Fruit fly (Drosophila melanogaster) whole organism: ENCODE data around the gene CG13309.

Experiments
- CG8478 ChIP-seq: fragments of >200 bp; optimal IDR thresholded peaks from 2 replicates; lab custom pipeline; 2018; ENCODE audit warnings: inconsistent platforms
- Dll ChIP-seq: fragments of >200 bp; optimal IDR thresholded peaks from 2 replicates; lab custom pipeline; 2017
- EcR ChIP-seq, 2 experiments: fragments of >200 bp; optimal IDR thresholded peaks; 2 replicates each; lab custom pipeline; 2017; ENCODE audit warnings: missing biosample characterization in 2 of 2, missing genetic modification characterization in 2 of 2, missing genetic modification reagents in 2 of 2
- pan ChIP-seq: fragments of >200 bp; optimal IDR thresholded peaks from 2 replicates; lab custom pipeline; 2017
- psq ChIP-seq: fragments of >200 bp; optimal IDR thresholded peaks from 2 replicates; lab custom pipeline; 2017
- usp ChIP-seq: fragments of >200 bp; optimal IDR thresholded peaks from 2 replicates; lab custom pipeline; 2017; ENCODE audit warnings: missing biosample characterization, missing genetic modification characterization, mixed read lengths

CG13309 gene

DNA sequence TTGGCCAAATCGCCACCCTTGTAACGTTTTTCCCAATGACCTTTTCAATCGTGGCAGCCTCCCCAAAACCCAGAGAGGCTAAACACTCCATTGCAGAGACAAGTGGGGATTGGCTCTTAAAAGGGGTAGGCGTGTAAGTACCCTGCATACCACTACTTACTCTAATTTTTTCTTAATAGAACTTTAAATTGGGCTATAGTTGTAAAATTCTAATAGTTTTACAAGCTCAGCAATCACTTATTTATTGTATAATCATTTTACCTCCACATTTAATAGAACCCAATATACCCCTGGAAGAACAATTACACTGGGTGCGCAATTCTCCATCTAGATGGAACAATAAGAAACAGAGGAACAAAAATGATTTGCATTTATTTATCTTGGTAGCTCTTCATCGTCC, 31.6 kb downstream of the CG13309 start:
- no peak for TF ChIP-seq Dll (lab: Kevin White, UChicago)
- peak; percentile 63 for TF ChIP-seq pan (lab: Kevin White, UChicago)

DNA sequence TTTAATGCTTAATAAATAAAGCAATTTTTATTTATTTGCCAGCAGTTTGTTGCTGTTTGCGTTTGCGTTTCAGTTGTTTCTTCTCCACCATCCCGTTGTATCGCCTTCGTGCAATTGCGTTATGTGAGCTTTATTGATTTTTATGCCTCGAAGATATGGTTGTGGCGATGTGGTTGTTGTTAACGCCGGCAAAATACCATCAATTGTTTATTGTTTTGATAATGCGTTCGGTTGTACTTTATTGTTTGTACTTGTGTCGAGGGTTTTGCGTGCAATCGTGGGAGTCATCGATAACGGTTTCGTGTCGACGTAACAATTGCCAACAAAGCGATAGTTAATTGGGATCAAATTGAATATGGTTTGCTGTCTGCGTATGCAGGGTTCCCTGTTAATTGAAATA, 32.2 kb downstream of the CG13309 start:
- TF ChIP-seq usp (GFP tag; lab: Kevin White, UChicago), result no peak
- no peak for TF ChIP-seq psq (lab: Kevin White, UChicago)
- TF ChIP-seq CG8478 (lab: Kevin White, UChicago), result no peak
- TF ChIP-seq Dll (lab: Kevin White, UChicago), result no peak
- no peak for TF ChIP-seq pan (lab: Kevin White, UChicago)
- TF ChIP-seq EcR (GFP tag; optimal IDR thresholded peaks at IDR 0.05; lab: Kevin White, UChicago), result no peak

DNA sequence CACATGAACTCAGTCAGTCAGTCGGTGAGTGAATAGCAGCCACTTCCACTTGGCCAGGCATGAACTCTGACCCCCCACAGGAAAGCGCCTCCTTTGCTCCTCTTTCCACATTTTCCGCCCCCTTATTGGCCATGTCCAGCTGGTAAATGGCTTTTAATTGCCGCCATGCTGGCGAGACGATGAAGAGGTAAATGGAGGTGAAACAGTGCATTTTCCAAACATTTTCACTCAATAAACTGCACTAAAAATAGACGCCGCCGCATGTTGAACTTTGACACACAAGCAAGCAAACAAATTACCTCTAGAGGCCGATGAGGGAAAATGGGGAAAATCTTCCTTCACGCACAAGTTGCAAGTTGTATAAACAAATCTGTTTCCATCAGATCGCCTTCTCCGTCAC, 39.6 kb downstream of the CG13309 start:
- TF ChIP-seq pan (lab: Kevin White, UChicago) (no peak), Dll (lab: Kevin White, UChicago) (no peak), CG8478 (lab: Kevin White, UChicago) (no peak), usp (GFP tag; lab: Kevin White, UChicago) (no peak), EcR (GFP tag; optimal IDR thresholded peaks at IDR 0.05; lab: Kevin White, UChicago) (no peak), psq (lab: Kevin White, UChicago) (no peak)

DNA sequence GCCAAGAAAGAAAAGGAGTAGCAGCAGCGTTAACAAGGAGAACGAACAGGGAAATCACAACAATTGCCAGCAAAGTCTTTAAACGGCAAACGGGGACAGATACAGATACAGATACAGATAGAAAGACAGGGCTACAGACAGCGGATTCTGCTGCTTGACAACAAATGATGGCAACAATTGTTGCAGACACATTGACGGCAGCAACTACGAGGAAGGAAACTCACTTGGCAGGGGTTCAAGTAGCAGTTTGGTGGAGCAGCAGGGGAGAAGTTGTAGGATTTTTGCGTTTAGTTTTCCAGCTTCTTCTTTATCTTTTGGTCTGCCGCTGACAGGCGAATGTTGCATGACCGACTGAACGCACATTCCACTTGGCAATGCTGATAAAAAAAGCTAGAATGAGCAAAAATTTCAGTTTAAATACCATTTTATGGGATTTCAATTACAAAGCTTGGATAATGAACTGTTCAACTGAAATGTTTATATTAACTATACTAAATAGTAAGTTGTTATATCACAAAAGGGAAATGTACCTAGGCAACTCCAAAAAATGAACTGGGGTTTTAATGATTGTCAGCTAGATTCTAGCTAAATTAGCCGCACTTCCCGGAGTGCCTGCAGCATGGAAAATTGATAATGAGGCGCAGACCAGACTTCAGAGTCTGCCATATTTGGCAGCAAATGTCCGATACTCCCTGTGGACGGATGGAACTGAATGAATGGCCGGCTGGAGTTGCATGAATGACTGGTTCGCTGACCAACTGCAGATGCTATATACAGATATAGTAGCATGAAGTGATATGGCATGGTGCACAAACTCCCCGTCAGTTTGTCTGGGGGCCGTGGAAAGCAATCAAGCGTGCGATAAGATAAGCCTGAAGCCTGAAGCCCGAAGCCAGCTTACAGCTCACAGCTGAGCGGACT, 40.8 kb downstream of the CG13309 start:
- TF ChIP-seq psq (lab: Kevin White, UChicago) (no peak), CG8478 (lab: Kevin White, UChicago) (no peak), Dll (lab: Kevin White, UChicago) (no peak), EcR (GFP tag; optimal IDR thresholded peaks at IDR 0.05; lab: Kevin White, UChicago) (no peak), pan (lab: Kevin White, UChicago) (no peak), usp (GFP tag; lab: Kevin White, UChicago) (no peak)

DNA sequence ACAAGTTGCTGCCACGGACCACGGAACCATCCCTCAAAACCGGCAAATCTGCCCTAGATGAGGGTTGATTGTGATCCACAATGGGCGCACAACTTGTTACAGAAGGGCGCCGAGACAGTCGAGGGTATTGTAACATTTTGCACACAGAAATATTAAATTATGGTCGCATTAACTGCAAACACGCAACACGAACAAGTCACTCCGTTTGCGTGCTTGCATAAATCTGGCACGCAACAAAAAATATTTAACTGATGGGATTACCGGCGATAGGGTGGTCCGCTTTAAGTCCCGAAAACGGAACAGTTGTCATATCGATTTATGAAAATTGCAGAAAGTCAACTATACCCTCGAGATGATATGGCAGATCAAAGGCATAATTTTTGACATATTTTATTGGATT, 41.8 kb downstream of the CG13309 start:
- TF ChIP-seq CG8478 (lab: Kevin White, UChicago) (no peak), usp (GFP tag; lab: Kevin White, UChicago) (no peak), psq (lab: Kevin White, UChicago) (no peak), EcR (GFP tag; optimal IDR thresholded peaks at IDR 0.05; lab: Kevin White, UChicago) (no peak), Dll (lab: Kevin White, UChicago) (no peak), pan (lab: Kevin White, UChicago) (no peak)

DNA sequence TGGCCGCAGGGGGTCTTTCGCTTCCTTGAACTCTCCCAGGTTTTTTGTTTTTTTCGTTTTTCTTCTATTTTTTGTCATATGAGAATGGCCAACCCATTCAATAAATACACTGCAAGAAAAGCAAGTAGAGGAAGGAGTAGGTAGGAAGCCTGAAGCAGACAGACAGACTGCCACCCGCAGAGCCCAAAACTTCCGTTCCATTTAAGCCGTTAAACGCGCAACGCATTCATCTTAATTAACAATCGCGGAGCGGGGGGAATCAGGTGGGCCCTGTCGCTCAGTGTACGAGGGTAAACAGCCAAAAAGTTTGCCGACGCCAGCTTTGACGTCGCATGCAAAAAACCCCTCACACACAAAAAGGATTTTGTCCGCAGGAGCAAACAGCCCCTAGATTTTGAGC, 42.7 kb downstream of the CG13309 start:
- no peak for TF ChIP-seq psq (lab: Kevin White, UChicago)
- TF ChIP-seq pan (lab: Kevin White, UChicago), result no peak
- TF ChIP-seq usp (GFP tag; lab: Kevin White, UChicago), result no peak
- no peak for TF ChIP-seq CG8478 (lab: Kevin White, UChicago)
- no peak for TF ChIP-seq Dll (lab: Kevin White, UChicago)
- no peak for TF ChIP-seq EcR (GFP tag; optimal IDR thresholded peaks at IDR 0.05; lab: Kevin White, UChicago)

DNA sequence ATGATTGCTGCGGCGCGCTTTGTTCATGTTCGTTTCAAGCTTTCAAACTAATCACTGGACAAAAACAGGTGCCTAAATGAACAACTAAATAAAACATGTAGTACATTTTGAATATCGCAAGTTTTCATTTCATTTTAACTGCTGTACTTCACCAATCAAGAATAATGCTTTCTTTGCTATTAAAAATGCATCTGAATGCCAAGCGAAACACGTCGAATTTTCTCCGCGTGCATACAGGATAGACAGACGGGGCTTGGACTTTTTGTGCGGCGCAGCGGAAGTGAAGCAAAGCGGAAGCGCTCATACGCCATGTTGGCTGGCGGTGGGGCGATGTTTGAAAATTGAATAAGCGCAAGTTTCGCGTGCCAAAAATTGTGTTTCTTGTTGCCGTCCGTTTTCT, 43.2 kb downstream of the CG13309 start:
- TF ChIP-seq psq (lab: Kevin White, UChicago), result no peak
- TF ChIP-seq CG8478 (lab: Kevin White, UChicago), result no peak
- TF ChIP-seq Dll (lab: Kevin White, UChicago), result no peak
- TF ChIP-seq usp (GFP tag; lab: Kevin White, UChicago), result no peak
- no peak for TF ChIP-seq EcR (GFP tag; optimal IDR thresholded peaks at IDR 0.05; lab: Kevin White, UChicago)
- no peak for TF ChIP-seq pan (lab: Kevin White, UChicago)

DNA sequence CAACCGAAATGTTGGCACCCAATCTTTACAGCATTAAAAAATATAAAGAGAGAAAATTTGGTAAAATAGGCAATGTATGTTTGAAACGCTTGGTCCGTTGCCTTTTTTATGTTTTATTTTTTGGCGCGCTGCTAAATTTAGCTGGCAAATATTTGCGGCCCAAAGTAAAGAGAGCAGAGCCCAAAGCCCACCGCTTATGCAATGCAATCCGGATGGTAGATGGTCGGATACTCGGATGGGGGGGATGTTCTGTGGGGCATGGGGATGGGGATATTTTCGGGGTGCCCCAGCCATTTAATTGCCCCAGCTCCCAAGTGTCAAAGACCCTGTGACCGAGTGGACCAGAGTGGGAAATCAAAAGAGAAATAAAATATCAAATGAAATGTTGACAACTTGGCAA, 45.1 kb downstream of the CG13309 start:
- TF ChIP-seq pan (lab: Kevin White, UChicago) (no peak), Dll (lab: Kevin White, UChicago) (no peak), usp (GFP tag; lab: Kevin White, UChicago) (no peak), CG8478 (lab: Kevin White, UChicago) (no peak), EcR (GFP tag; optimal IDR thresholded peaks at IDR 0.05; lab: Kevin White, UChicago) (peak in 1 of 2 experiments; percentile 33)

DNA sequence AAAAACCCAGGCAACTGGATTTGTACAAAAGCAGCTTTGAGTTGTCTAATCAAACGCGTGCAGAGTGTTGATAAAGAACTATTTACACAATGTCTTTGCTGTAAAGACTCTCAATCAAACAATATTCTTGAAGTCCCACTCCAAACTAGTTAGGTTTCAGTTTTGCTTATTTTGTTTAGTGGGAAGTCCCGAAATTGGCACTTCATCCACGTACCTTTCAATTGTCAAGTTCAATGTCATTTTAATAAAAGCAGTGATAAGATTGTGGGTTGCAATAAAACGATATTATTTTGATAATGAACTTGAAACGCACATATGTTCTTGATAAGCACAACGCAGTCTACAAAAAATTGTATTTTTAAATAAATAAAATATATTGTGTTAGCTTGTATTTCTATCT, 46.7 kb downstream of the CG13309 start:
- no peak for TF ChIP-seq EcR (GFP tag; optimal IDR thresholded peaks at IDR 0.05; lab: Kevin White, UChicago)
- no peak for TF ChIP-seq psq (lab: Kevin White, UChicago)
- TF ChIP-seq usp (GFP tag; lab: Kevin White, UChicago), result no peak
- TF ChIP-seq CG8478 (lab: Kevin White, UChicago), result no peak
- no peak for TF ChIP-seq pan (lab: Kevin White, UChicago)
- TF ChIP-seq Dll (lab: Kevin White, UChicago), result no peak

DNA sequence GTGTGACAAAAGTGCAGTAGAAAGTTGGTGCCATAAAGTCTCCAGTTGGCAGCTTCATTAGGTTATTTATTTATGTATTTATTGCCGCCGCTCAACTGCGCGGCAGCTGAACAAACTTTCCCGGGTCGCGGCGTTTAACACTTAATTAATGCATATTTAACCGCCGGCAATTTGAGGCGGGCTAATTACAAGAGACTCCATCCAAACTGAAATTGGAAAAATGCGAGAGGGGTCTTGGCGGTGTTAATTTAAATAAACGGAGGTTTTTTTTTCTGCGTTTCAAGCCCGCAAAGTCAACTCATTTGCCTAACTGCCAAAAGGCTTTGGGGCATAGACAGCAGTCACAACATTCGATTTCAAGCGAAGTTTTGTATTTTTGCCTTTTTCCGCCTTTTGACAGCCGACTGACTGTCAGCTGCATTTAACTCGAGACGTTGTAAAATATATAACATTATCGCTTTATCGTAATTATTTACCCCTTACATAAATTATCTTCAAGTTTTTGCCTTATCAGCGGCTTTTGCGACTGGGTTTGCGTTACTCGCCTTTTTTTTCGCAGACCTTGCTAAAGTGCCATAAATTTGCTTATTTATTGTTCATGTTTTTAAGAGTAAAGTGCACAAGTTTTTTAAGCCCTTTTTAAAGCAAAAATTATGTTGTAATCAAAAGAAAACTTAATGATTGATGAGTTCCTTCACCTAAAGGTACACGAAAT, 47.6 kb downstream of the CG13309 start:
- TF ChIP-seq EcR (GFP tag; optimal IDR thresholded peaks at IDR 0.05; lab: Kevin White, UChicago), result no peak
- no peak for TF ChIP-seq pan (lab: Kevin White, UChicago)
- no peak for TF ChIP-seq psq (lab: Kevin White, UChicago)
- TF ChIP-seq CG8478 (lab: Kevin White, UChicago), result no peak
- no peak for TF ChIP-seq Dll (lab: Kevin White, UChicago)
- no peak for TF ChIP-seq usp (GFP tag; lab: Kevin White, UChicago)

DNA sequence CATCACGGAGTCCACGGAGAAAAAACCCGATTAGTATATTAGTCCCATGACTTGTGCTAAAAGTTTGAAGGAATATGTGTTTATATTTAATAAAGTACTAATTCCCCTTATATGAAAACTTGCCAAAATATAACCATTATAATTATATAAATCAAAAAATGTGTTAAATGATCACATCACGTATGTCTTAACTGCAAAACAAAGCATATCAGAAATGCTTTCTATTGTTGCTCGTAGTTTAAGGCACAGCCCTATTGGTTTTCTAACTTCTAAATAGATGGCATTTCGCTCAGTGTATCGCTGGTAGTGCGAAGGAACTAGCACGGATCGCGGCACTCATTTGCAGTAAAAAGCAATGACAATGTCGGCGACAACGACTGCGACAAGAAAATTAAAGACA, 49.7 kb downstream of the CG13309 start:
- TF ChIP-seq Dll (lab: Kevin White, UChicago) (no peak), usp (GFP tag; lab: Kevin White, UChicago) (no peak), CG8478 (lab: Kevin White, UChicago) (no peak), pan (lab: Kevin White, UChicago) (no peak), EcR (GFP tag; optimal IDR thresholded peaks at IDR 0.05; lab: Kevin White, UChicago) (no peak), psq (lab: Kevin White, UChicago) (no peak)
